Worm (Caenorhabditis elegans) whole organism, L4/young adult: ENCODE data around the gene kin-29.

Source experiments
- W03F9.2 ChIP-seq: fragments of 150-350 bp; optimal IDR thresholded peaks from 2 replicates; lab custom pipeline; 2014; ENCODE audit warnings: missing biosample characterization, missing genetic modification characterization
- him-1 ChIP-seq: sonication (generic microtip); optimal IDR thresholded peaks from 2 replicates; lab custom pipeline; 2016; ENCODE audit warnings: missing genotype, missing genetic modification reagents, missing genetic modification characterization, missing compliant biosample characterization

DNA sequence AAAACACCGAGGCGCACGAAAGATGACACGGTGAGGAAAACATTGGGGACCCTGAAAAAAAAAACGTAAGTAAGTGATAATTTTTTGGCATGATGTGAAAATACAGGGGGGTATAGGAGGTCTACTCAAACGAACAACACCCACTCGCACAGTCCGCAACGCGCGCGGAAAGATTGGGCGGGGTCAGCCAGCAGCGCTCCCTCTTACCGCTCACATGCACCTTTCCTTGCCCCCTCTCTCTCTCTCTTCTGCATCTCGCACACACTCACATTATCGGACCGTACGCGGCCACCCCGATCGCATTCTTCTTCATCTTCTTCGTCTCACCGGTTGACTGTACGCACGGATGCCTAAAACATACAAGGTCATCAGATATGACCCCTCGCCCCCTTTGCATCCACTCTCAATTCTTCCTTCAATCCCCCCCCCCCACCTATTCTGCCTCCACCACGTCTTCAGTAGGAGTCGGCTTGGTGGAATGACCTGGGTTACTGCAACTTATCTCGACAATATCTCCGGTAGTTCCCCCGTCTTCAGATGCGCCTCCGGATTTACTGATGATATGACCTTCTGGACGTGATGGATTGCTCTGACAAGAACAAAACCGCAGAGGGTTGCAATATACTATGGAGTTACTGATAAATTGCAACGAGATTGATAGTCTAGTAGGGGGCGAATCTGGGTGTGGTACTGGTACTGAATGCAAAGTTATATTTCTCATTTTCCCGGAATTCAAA lies 27.5 kb upstream of the kin-29 start, which contains the start of gene F53B3.5:
- TF ChIP-seq him-1 (tag; lab: Kevin White, UChicago) (no peak), W03F9.2 (no peak)
